Worm (Caenorhabditis elegans) whole organism, young adult: ENCODE results near the gene tgt-2.
A peak's percentile ranks its signal among the peaks of the same experiment; 100 is the strongest.

ENCODE experiments used
- B0035.1 ChIP-seq: sonication (generic microtip); optimal IDR thresholded peaks from 2 replicates; lab custom pipeline; 2016; ENCODE audit warnings: missing genetic modification characterization, mild to moderate bottlenecking, missing compliant biosample characterization, missing genotype, missing genetic modification reagents
- F10E7.11 ChIP-seq: sonication (generic microtip); optimal IDR thresholded peaks from 2 replicates; lab custom pipeline; 2017; ENCODE audit warnings: mild to moderate bottlenecking, missing genetic modification characterization, moderate library complexity, missing compliant biosample characterization
- F55B11.4 ChIP-seq: sonication (generic microtip); optimal IDR thresholded peaks from 2 replicates; lab custom pipeline; 2016; ENCODE audit warnings: missing compliant biosample characterization, missing genetic modification characterization, borderline replicate concordance; ENCODE audit not compliant: insufficient read depth
- F57C9.4 ChIP-seq: sonication (generic microtip); optimal IDR thresholded peaks from 2 replicates; lab custom pipeline; 2017; ENCODE audit warnings: mild to moderate bottlenecking, missing genetic modification characterization, missing compliant biosample characterization
- K12H6.12 ChIP-seq: fragments of 200-800 bp; sonication (Bioruptor generic); optimal IDR thresholded peaks from 2 replicates; lab custom pipeline; 2018; ENCODE audit warnings: mild to moderate bottlenecking, missing genetic modification characterization, missing compliant biosample characterization
- T26A5.8 ChIP-seq: sonication (generic microtip); optimal IDR thresholded peaks from 2 replicates; lab custom pipeline; 2016; ENCODE audit warnings: missing genetic modification characterization, missing compliant biosample characterization
- Y53F4B.3 ChIP-seq: fragments of 200-800 bp; sonication (Bioruptor generic); IDR thresholded peaks from 2 replicates; pipeline ENCODE4 v1.3.6; 2022; ENCODE audit warnings: missing genetic modification reagents, missing genetic modification characterization, missing compliant biosample characterization
- Y53G8AR.9 ChIP-seq: fragments of 200-800 bp; sonication (Bioruptor generic); conservative IDR thresholded peaks from 2 replicates; pipeline ENCODE4 v1.3.6; 2022; ENCODE audit warnings: missing genetic modification reagents, missing genetic modification characterization, missing compliant biosample characterization
- ZK185.1 ChIP-seq: sonication (generic microtip); optimal IDR thresholded peaks from 2 replicates; lab custom pipeline; 2016; ENCODE audit warnings: mild to moderate bottlenecking, missing genetic modification characterization, missing compliant biosample characterization; ENCODE audit not compliant: poor library complexity, severe bottlenecking
- aptf-2 ChIP-seq: fragments of 200-800 bp; sonication (Bioruptor generic); conservative IDR thresholded peaks from 2 replicates; pipeline ENCODE4 v1.3.6; 2022; ENCODE audit warnings: missing genetic modification reagents, missing genetic modification characterization, missing compliant biosample characterization
- atf-7 ChIP-seq: sonication (generic microtip); optimal IDR thresholded peaks from 2 replicates; lab custom pipeline; 2017; ENCODE audit warnings: mild to moderate bottlenecking, missing genetic modification characterization, missing compliant biosample characterization
- athp-1 ChIP-seq: sonication (generic microtip); optimal IDR thresholded peaks from 2 replicates; lab custom pipeline; 2017; ENCODE audit warnings: mild to moderate bottlenecking, missing genetic modification characterization, missing compliant biosample characterization
- ccch-3 ChIP-seq: fragments of 200-800 bp; sonication (Bioruptor generic); optimal IDR thresholded peaks from 2 replicates; lab custom pipeline; 2018; ENCODE audit warnings: mild to moderate bottlenecking, missing genetic modification characterization, missing compliant biosample characterization
- cebp-1 ChIP-seq, 2 experiments: fragments of 200-800 bp in 1 of 2; sonication (Bioruptor generic) in 1 of 2; sonication (generic microtip) in 1 of 2; IDR thresholded peaks in 1 of 2; optimal IDR thresholded peaks in 1 of 2; 2 replicates each; pipeline versions ENCODE4 v1.3.6 to Lab custom; 2017 to 2022; ENCODE audit warnings: missing compliant biosample characterization in 2 of 2, missing genetic modification characterization in 2 of 2, mild to moderate bottlenecking in 1 of 2, missing genetic modification reagents in 1 of 2, moderate library complexity in 1 of 2
- cebp-2 ChIP-seq: fragments of 200-800 bp; sonication (Bioruptor generic); IDR thresholded peaks from 2 replicates; pipeline ENCODE4 v1.3.6; 2022; ENCODE audit warnings: missing genetic modification characterization, missing compliant biosample characterization
- ceh-58 ChIP-seq: fragments of 200-800 bp; sonication (Bioruptor generic); IDR thresholded peaks from 2 replicates; pipeline ENCODE4 v1.3.6; 2022; ENCODE audit warnings: missing genetic modification characterization, missing compliant biosample characterization
- dox-1 ChIP-seq: fragments of 200-800 bp; sonication (Bioruptor generic); IDR thresholded peaks from 2 replicates; pipeline ENCODE4 v1.3.6; 2022; ENCODE audit warnings: missing genetic modification reagents, missing genetic modification characterization, missing compliant biosample characterization
- egl-44 ChIP-seq: fragments of 200-800 bp; sonication (Bioruptor generic); IDR thresholded peaks from 2 replicates; pipeline ENCODE4 v1.3.6; 2022; ENCODE audit warnings: missing genetic modification reagents, missing genetic modification characterization, missing compliant biosample characterization
- ekl-4 ChIP-seq: fragments of 200-800 bp; sonication (Bioruptor generic); IDR thresholded peaks from 2 replicates; pipeline ENCODE4 v1.3.6; 2022; ENCODE audit warnings: missing genetic modification reagents, missing genetic modification characterization, missing compliant biosample characterization
- ets-4 ChIP-seq: fragments of 200-800 bp; sonication (Bioruptor generic); optimal IDR thresholded peaks from 2 replicates; lab custom pipeline; 2018; ENCODE audit warnings: mild to moderate bottlenecking, missing genetic modification characterization, missing compliant biosample characterization
- fkh-3 ChIP-seq: sonication (generic microtip); optimal IDR thresholded peaks from 2 replicates; lab custom pipeline; 2016; ENCODE audit warnings: mild to moderate bottlenecking, missing genetic modification characterization, missing compliant biosample characterization
- gei-17 ChIP-seq: fragments of 200-800 bp; sonication (Bioruptor generic); optimal IDR thresholded peaks from 2 replicates; lab custom pipeline; 2018; ENCODE audit warnings: mild to moderate bottlenecking, missing genetic modification characterization, missing compliant biosample characterization
- him-1 ChIP-seq: sonication (generic microtip); optimal IDR thresholded peaks from 2 replicates; lab custom pipeline; 2016; ENCODE audit warnings: missing genotype, missing genetic modification reagents, missing genetic modification characterization, missing compliant biosample characterization
- hrde-1 ChIP-seq: sonication (generic microtip); optimal IDR thresholded peaks from 2 replicates; lab custom pipeline; 2016; ENCODE audit warnings: missing genetic modification characterization, mild to moderate bottlenecking, missing compliant biosample characterization, moderate library complexity, missing genotype, missing genetic modification reagents, borderline replicate concordance
- let-607 ChIP-seq, 2 experiments: fragments of 200-800 bp in 1 of 2; sonication (Bioruptor generic) in 1 of 2; sonication (generic microtip) in 1 of 2; optimal IDR thresholded peaks; 2 replicates each; lab custom pipeline; 2016 to 2018; ENCODE audit warnings: mild to moderate bottlenecking in 2 of 2, missing compliant biosample characterization in 2 of 2, missing genetic modification characterization in 2 of 2, moderate library complexity in 2 of 2, missing genotype in 1 of 2
- lin-26 ChIP-seq: fragments of 200-800 bp; sonication (Bioruptor generic); IDR thresholded peaks from 2 replicates; pipeline ENCODE4 v1.3.6; 2022; ENCODE audit warnings: missing genetic modification reagents, missing genetic modification characterization, missing compliant biosample characterization
- madf-10 ChIP-seq: sonication (generic microtip); optimal IDR thresholded peaks from 2 replicates; lab custom pipeline; 2016; ENCODE audit warnings: mild to moderate bottlenecking, missing genetic modification characterization, missing compliant biosample characterization
- madf-6 ChIP-seq: fragments of 200-800 bp; sonication (Bioruptor generic); IDR thresholded peaks from 2 replicates; pipeline ENCODE4 v1.3.6; 2022; ENCODE audit warnings: missing genetic modification reagents, missing genetic modification characterization, missing compliant biosample characterization
- madf-8 ChIP-seq: fragments of 200-800 bp; sonication (Bioruptor generic); conservative IDR thresholded peaks from 2 replicates; pipeline ENCODE4 v1.3.6; 2022; ENCODE audit warnings: missing genetic modification reagents, missing genetic modification characterization, missing compliant biosample characterization
- mes-4 ChIP-seq: sonication (generic microtip); optimal IDR thresholded peaks from 2 replicates; lab custom pipeline; 2016; ENCODE audit warnings: missing genotype, missing genetic modification characterization, missing compliant biosample characterization
- nfya-2 ChIP-seq: fragments of 200-800 bp; sonication (Bioruptor generic); IDR thresholded peaks from 2 replicates; pipeline ENCODE4 v1.3.6; 2022; ENCODE audit warnings: missing genetic modification reagents, missing genetic modification characterization, missing compliant biosample characterization
- nhr-120 ChIP-seq: fragments of 200-800 bp; sonication (Bioruptor generic); IDR thresholded peaks from 2 replicates; pipeline ENCODE4 v1.3.6; 2022; ENCODE audit warnings: missing genetic modification characterization, missing compliant biosample characterization
- pha-4 ChIP-seq: fragments of 150-350 bp; sonication (generic microtip); optimal IDR thresholded peaks from 2 replicates; lab custom pipeline; 2014; ENCODE audit warnings: missing biosample characterization, missing genetic modification reagents, missing genetic modification characterization
- rec-8 ChIP-seq, 2 experiments: sonication (generic microtip); optimal IDR thresholded peaks; 2 replicates each; lab custom pipeline; 2016; ENCODE audit warnings: mild to moderate bottlenecking in 2 of 2, missing genetic modification characterization in 2 of 2, missing genetic modification reagents in 2 of 2, missing genotype in 2 of 2, missing biosample characterization in 1 of 2, missing compliant biosample characterization in 1 of 2, moderate library complexity in 1 of 2
- rpc-1 ChIP-seq, 2 experiments: fragments of 150-350 bp in 1 of 2; sonication (generic microtip) in 1 of 2; optimal IDR thresholded peaks; 2 replicates each; lab custom pipeline; 2014 to 2018; ENCODE audit warnings: missing biosample characterization in 1 of 2, missing genetic modification characterization in 1 of 2, missing genetic modification reagents in 1 of 2, missing genotype in 1 of 2
- sea-2 ChIP-seq: fragments of 200-800 bp; sonication (Bioruptor generic); IDR thresholded peaks from 2 replicates; pipeline ENCODE4 v1.3.6; 2022; ENCODE audit warnings: missing genetic modification characterization, missing compliant biosample characterization
- snpc-1.3 ChIP-seq: sonication (generic microtip); optimal IDR thresholded peaks from 2 replicates; lab custom pipeline; 2017; ENCODE audit warnings: missing genetic modification characterization, mild to moderate bottlenecking, missing compliant biosample characterization, antibody characterized with exemption, moderate library complexity, missing genotype, missing genetic modification reagents; ENCODE audit not compliant: insufficient read depth
- snpc-4 ChIP-seq, 5 experiments: fragments of 150-350 bp in 1 of 5; sonication (generic microtip) in 4 of 5; optimal IDR thresholded peaks; 2 replicates each; lab custom pipeline; 2014 to 2018; ENCODE audit warnings: missing genetic modification characterization in 5 of 5, missing biosample characterization in 3 of 5, antibody characterized with exemption in 2 of 5, mild to moderate bottlenecking in 2 of 5, missing compliant biosample characterization in 2 of 5, missing genotype in 2 of 5, moderate library complexity in 2 of 5, missing genetic modification reagents in 1 of 5
- tbx-9 ChIP-seq: sonication (generic microtip); optimal IDR thresholded peaks from 2 replicates; lab custom pipeline; 2016; ENCODE audit warnings: borderline replicate concordance, missing genetic modification characterization, inconsistent platforms, missing compliant biosample characterization
- tlf-1 ChIP-seq: fragments of 200-800 bp; sonication (Bioruptor generic); optimal IDR thresholded peaks from 2 replicates; lab custom pipeline; 2018; ENCODE audit warnings: mild to moderate bottlenecking, missing genetic modification characterization, missing compliant biosample characterization
- zfh-2 ChIP-seq: fragments of 200-800 bp; sonication (Bioruptor generic); conservative IDR thresholded peaks from 2 replicates; pipeline ENCODE4 v1.3.6; 2022; ENCODE audit warnings: missing genetic modification reagents, missing genetic modification characterization, missing compliant biosample characterization
- ztf-18 ChIP-seq: sonication (generic microtip); optimal IDR thresholded peaks from 2 replicates; lab custom pipeline; 2016; ENCODE audit warnings: missing genotype, mild to moderate bottlenecking, missing genetic modification characterization, missing compliant biosample characterization
- ztf-28 ChIP-seq: fragments of 200-800 bp; sonication (Bioruptor generic); IDR thresholded peaks from 2 replicates; pipeline ENCODE4 v1.3.6; 2022; ENCODE audit warnings: missing genetic modification reagents, missing genetic modification characterization, missing compliant biosample characterization

The tgt-2 gene

DNA sequence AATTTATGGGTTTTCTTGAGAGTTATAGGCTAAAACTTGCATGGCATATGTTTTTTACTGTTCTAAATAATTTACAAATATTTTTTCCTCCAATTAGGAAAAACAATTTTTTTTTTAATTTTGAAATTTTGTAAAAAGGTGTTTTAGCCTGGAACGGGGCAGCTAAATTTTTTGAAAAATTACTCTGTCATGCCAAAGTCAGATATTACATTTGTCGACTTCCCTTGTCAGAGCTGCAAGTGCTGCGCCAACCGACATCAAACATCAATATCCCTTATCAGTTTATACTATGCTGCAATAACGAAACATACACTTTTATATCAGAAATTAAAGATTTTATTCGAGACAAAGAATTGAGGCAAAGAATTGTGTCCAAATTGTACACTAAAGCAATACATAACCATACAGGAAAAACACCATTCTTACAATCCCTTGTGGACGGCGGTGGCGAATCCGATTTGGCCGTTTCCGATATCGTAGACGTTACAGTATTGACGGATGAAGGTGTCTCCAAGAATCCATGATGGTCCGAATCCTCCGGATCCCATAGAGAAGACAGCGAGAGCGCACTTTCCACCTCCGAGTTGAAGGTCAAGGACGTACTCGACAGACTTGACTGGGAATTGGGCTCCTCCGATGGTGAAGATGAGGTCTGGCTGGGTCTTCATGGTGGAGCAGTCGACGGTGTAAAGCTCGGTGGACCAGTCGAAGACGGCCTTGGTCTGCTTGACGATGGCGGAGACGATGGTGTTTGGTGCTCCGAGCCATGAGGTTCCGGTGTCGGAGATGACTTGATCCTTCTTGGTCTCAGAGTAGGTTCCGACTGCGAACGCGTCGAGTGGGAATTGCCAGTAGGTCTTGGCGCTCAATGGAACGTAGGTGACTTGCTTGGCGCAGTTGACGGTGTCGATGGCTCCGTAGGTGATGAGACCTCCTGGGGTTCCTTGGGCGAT, 51.3 kb downstream of the tgt-2 start (continued):
- TF ChIP-seq cebp-2 (no peak), Y53G8AR.9 (0 out of 2 replicates have a peak, but pooled peaks have one; percentile 52), aptf-2 (no peak), atf-7 (tag; lab: Kevin White, UChicago) (no peak), ceh-58 (no peak), F57C9.4 (no peak), lin-26 (GFP tag; lab: Robert Waterston, UW) (no peak), egl-44 (0 out of 2 replicates have a peak, but pooled peaks have one; percentile 9), T26A5.8 (tag; lab: Kevin White, UChicago) (no peak), tlf-1 (no peak), zfh-2 (GFP tag; lab: Robert Waterston, UW) (peak; percentile 70; the same call in 1 of the 2 replicates), tbx-9 (tag; lab: Kevin White, UChicago) (no peak), gei-17 (GFP tag; lab: Kevin White, UChicago) (no peak), snpc-1.3 (no peak), cebp-1 (GFP tag; IDR thresholded peaks at IDR 0.05; lab: Robert Waterston, UW) (no peak), cebp-1 (tag; optimal IDR thresholded peaks at IDR 0.05; lab: Kevin White, UChicago) (peak; percentile 32), B0035.1 (tag; lab: Kevin White, UChicago) (no peak), madf-10 (peak; percentile 24), madf-6 (no peak), Y53F4B.3 (GFP tag; lab: Robert Waterston, UW) (no peak), ZK185.1 (tag; lab: Kevin White, UChicago) (no peak), F10E7.11 (no peak)

DNA sequence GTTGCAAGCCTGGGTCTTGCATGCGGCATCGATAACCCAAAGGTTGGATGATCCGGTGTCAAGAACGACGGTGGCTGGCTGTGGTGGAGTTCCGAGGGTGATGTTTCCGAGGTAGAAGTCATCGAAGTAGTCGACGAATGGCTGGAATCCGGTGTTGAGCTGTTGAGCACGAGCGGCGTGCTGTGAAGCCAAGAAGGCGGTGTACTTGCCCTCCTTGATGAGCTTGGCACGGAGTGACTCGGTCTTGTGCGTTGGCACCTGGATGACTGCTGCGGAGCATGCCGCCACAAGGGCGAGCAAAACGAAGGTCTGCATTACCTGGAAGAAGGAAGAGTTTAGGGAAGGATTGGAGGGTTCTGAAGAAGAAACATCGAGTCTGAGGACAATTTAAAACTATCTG, 52.3 kb downstream of the tgt-2 start, which contains the start of gene asp-1:
Gene asp-1 (minus strand): TSS at position 315 of the 400 bp plus-strand sequence.
- peak; percentile 53 for TF ChIP-seq atf-7 (tag; lab: Kevin White, UChicago)
- TF ChIP-seq Y53F4B.3 (GFP tag; lab: Robert Waterston, UW): no peak
- peak; percentile 38; the same call in 1 of the 2 replicates for TF ChIP-seq ztf-28 (GFP tag; lab: Robert Waterston, UW)
- no peak for TF ChIP-seq nfya-2 (GFP tag; lab: Robert Waterston, UW)
- TF ChIP-seq sea-2 (GFP tag; lab: Robert Waterston, UW): no peak
- TF ChIP-seq ztf-18 (tag; lab: Kevin White, UChicago): no peak
- TF ChIP-seq mes-4 (tag; lab: Kevin White, UChicago): no peak
- TF ChIP-seq dox-1 (GFP tag; lab: Robert Waterston, UW): peak; percentile 47
- TF ChIP-seq pha-4 (tag; lab: Kevin White, UChicago): no peak
- TF ChIP-seq F55B11.4 (tag; lab: Kevin White, UChicago): no peak
- no peak for TF ChIP-seq ccch-3 (GFP tag; lab: Kevin White, UChicago)
- no peak for TF ChIP-seq ekl-4 (GFP tag; lab: Robert Waterston, UW)
- no peak for TF ChIP-seq tbx-9 (tag; lab: Kevin White, UChicago)
- no peak for TF ChIP-seq ets-4 (GFP tag; lab: Kevin White, UChicago)
- no peak for TF ChIP-seq nhr-120
- TF ChIP-seq rec-8 (tag; optimal IDR thresholded peaks at IDR 0.05; lab: Kevin White, UChicago): no peak
- no peak for TF ChIP-seq snpc-4 (GFP tag; optimal IDR thresholded peaks at IDR 0.05; lab: Kevin White, UChicago)
- TF ChIP-seq snpc-4 (tag; optimal IDR thresholded peaks at IDR 0.05; lab: Kevin White, UChicago): no peak
- TF ChIP-seq let-607 (tag; optimal IDR thresholded peaks at IDR 0.05; lab: Kevin White, UChicago): peak in 1 of 2 experiments; percentile 32
- no peak for TF ChIP-seq fkh-3
- TF ChIP-seq rpc-1 (optimal IDR thresholded peaks at IDR 0.05; lab: Kevin White, UChicago): no peak
- TF ChIP-seq rpc-1 (tag; optimal IDR thresholded peaks at IDR 0.05; lab: Kevin White, UChicago): no peak
- peak; percentile 40 for TF ChIP-seq zfh-2 (GFP tag; lab: Robert Waterston, UW)
- no peak for TF ChIP-seq F57C9.4
- no peak for TF ChIP-seq hrde-1
- peak; percentile 10 for TF ChIP-seq athp-1 (tag; lab: Kevin White, UChicago)
- TF ChIP-seq cebp-2: 0 out of 2 replicates have a peak, but pooled peaks have one; percentile 8
- no peak for TF ChIP-seq madf-8
- no peak for TF ChIP-seq him-1 (tag; lab: Kevin White, UChicago)
- no peak for TF ChIP-seq ZK185.1 (tag; lab: Kevin White, UChicago)
- TF ChIP-seq K12H6.12 (tag; lab: Kevin White, UChicago): no peak
